ENCODE assay signal across 1 fruit fly cellular context in genomic region chr4:488828-489560, dm6.
TF ChIP-seq lines count a peak whose summit lies in the region.

TSS of gene Asator (minus strand) at chr4:488994.

TF ChIP-seq in whole organism, embryonic, 481 proteins besides CTCF, POLR2A, EP300 and RAD21 (continued from another document and continues in another):
- TF ChIP-seq chm (GFP tag; IDR thresholded peaks at IDR 0.05; lab: Robert Waterston, UW) = peak; percentile 60
- peak; percentile 82 for TF ChIP-seq lilli (GFP tag; optimal IDR thresholded peaks at IDR 0.05; lab: Kevin White, UChicago)
- no peak for TF ChIP-seq CG9437 (GFP tag; optimal IDR thresholded peaks at IDR 0.05; lab: Kevin White, UChicago)
- no peak; the same call in 2 of the 3 replicates for TF ChIP-seq CG7357 (GFP tag; IDR thresholded peaks at IDR 0.05; lab: Robert Waterston, UW)
- TF ChIP-seq dati (GFP tag; IDR thresholded peaks at IDR 0.05; lab: Robert Waterston, UW) = no peak
- no peak for TF ChIP-seq esg (GFP tag; conservative IDR thresholded peaks at IDR 0.05; lab: Robert Waterston, UW)
- peak; percentile 75 for TF ChIP-seq Fer1 (GFP tag; optimal IDR thresholded peaks at IDR 0.05; lab: Kevin White, UChicago)
- TF ChIP-seq cad (GFP tag; optimal IDR thresholded peaks at IDR 0.05; lab: Kevin White, UChicago) = no peak
- peak; percentile 54 for TF ChIP-seq CG7839 (tag; optimal IDR thresholded peaks at IDR 0.05; lab: Kevin White, UChicago)
- peak; percentile 8 for TF ChIP-seq fu2 (GFP tag; optimal IDR thresholded peaks at IDR 0.05; lab: Kevin White, UChicago)
- TF ChIP-seq Xrp1 (GFP tag; IDR thresholded peaks at IDR 0.05; lab: Robert Waterston, UW) = peak; percentile 72; the same call in 1 of the 2 replicates
- TF ChIP-seq CG7987 (GFP tag; optimal IDR thresholded peaks at IDR 0.05; lab: Kevin White, UChicago) = peak; percentile 33
- TF ChIP-seq dan (GFP tag; IDR thresholded peaks at IDR 0.05; lab: Robert Waterston, UW) = no peak
- peak; percentile 69 for TF ChIP-seq D19A (tag; optimal IDR thresholded peaks at IDR 0.05; lab: Kevin White, UChicago)
- TF ChIP-seq twi (tag; optimal IDR thresholded peaks at IDR 0.05; lab: Kevin White, UChicago) = no peak
- no peak for TF ChIP-seq Usf (GFP tag; optimal IDR thresholded peaks at IDR 0.05; lab: Kevin White, UChicago)
- TF ChIP-seq CG31388 (GFP tag; optimal IDR thresholded peaks at IDR 0.05; lab: Kevin White, UChicago) = no peak
- peak; percentile 37 for TF ChIP-seq Blimp-1 (GFP tag; optimal IDR thresholded peaks at IDR 0.05; lab: Kevin White, UChicago)
- peak; percentile 62 for TF ChIP-seq CG15269 (tag; optimal IDR thresholded peaks at IDR 0.05; lab: Kevin White, UChicago)
- no peak for TF ChIP-seq fd3F (GFP tag; optimal IDR thresholded peaks at IDR 0.05; lab: Kevin White, UChicago)
- TF ChIP-seq eve (GFP tag; optimal IDR thresholded peaks at IDR 0.05; lab: Kevin White, UChicago) = no peak
- peak; percentile 45 for TF ChIP-seq pb (GFP tag; optimal IDR thresholded peaks at IDR 0.05; lab: Kevin White, UChicago)
- peak; percentile 71 for TF ChIP-seq CG17829 (tag; optimal IDR thresholded peaks at IDR 0.05; lab: Kevin White, UChicago)
- TF ChIP-seq CG7928 (GFP tag; optimal IDR thresholded peaks at IDR 0.05; lab: Kevin White, UChicago) = no peak
- TF ChIP-seq CG32532 (GFP tag; IDR thresholded peaks at IDR 0.05; lab: Robert Waterston, UW) = no peak; the same call in 1 of the 2 replicates
- TF ChIP-seq p53 (GFP tag; optimal IDR thresholded peaks at IDR 0.05; lab: Kevin White, UChicago) = peak; percentile 95
- no peak for TF ChIP-seq croc (GFP tag; conservative IDR thresholded peaks at IDR 0.05; lab: Robert Waterston, UW)
- TF ChIP-seq CG30403 (GFP tag; optimal IDR thresholded peaks at IDR 0.05; lab: Kevin White, UChicago) = peak; percentile 56
- no peak for TF ChIP-seq crol (GFP tag; IDR thresholded peaks at IDR 0.05; lab: Robert Waterston, UW)
- TF ChIP-seq pho (GFP tag; optimal IDR thresholded peaks at IDR 0.05; lab: Kevin White, UChicago) = peak; percentile 43
- TF ChIP-seq slou (GFP tag; optimal IDR thresholded peaks at IDR 0.05; lab: Kevin White, UChicago) = no peak
- TF ChIP-seq ken (GFP tag; IDR thresholded peaks at IDR 0.05; lab: Robert Waterston, UW) = no peak; the same call in 2 of the 3 replicates
- no peak for TF ChIP-seq Ssrp (tag; optimal IDR thresholded peaks at IDR 0.05; lab: Kevin White, UChicago)
- TF ChIP-seq sob (GFP tag; IDR thresholded peaks at IDR 0.05; lab: Robert Waterston, UW) = no peak; the same call in 1 of the 2 replicates
- TF ChIP-seq CG8290 (GFP tag; optimal IDR thresholded peaks at IDR 0.05; lab: Kevin White, UChicago) = peak; percentile 18
- peak in 1 of 2 experiments; percentile 83 for TF ChIP-seq CG8290 (tag; optimal IDR thresholded peaks at IDR 0.05; lab: Kevin White, UChicago)
- TF ChIP-seq Hr3 (GFP tag; optimal IDR thresholded peaks at IDR 0.05; lab: Kevin White, UChicago) = peak; percentile 58
- TF ChIP-seq CoRest (tag; optimal IDR thresholded peaks at IDR 0.05; lab: Kevin White, UChicago) = no peak
- TF ChIP-seq inv (GFP tag; IDR thresholded peaks at IDR 0.05; lab: Robert Waterston, UW; ENCODE audit: partially characterized antibody) = no peak
- TF ChIP-seq CG2116 (GFP tag; optimal IDR thresholded peaks at IDR 0.05; lab: Kevin White, UChicago) = no peak
- no peak for TF ChIP-seq CG8359 (GFP tag; optimal IDR thresholded peaks at IDR 0.05; lab: Kevin White, UChicago; ENCODE audit: borderline replicate concordance)
- peak; percentile 51 for TF ChIP-seq grau (tag; optimal IDR thresholded peaks at IDR 0.05; lab: Kevin White, UChicago)
- no peak for TF ChIP-seq NK7.1 (GFP tag; optimal IDR thresholded peaks at IDR 0.05; lab: Kevin White, UChicago)
- TF ChIP-seq CG8281 (tag; optimal IDR thresholded peaks at IDR 0.05; lab: Kevin White, UChicago) = no peak
- 0 out of 2 replicates have a peak, but pooled peaks have one; percentile 27 for TF ChIP-seq sim (GFP tag; IDR thresholded peaks at IDR 0.05; lab: Robert Waterston, UW)
- TF ChIP-seq crc (GFP tag; optimal IDR thresholded peaks at IDR 0.05; lab: Kevin White, UChicago) = peak; percentile 34
- TF ChIP-seq lmd (GFP tag; IDR thresholded peaks at IDR 0.05; lab: Robert Waterston, UW) = no peak; the same call in 1 of the 2 replicates
- TF ChIP-seq amos (GFP tag; IDR thresholded peaks at IDR 0.05; lab: Robert Waterston, UW; ENCODE audit: partially characterized antibody) = no peak
- TF ChIP-seq Antp (GFP tag; optimal IDR thresholded peaks at IDR 0.05; lab: Kevin White, UChicago) = peak; percentile 86
- no peak for TF ChIP-seq Ptx1 (GFP tag; IDR thresholded peaks at IDR 0.05; lab: Robert Waterston, UW)
- peak in 1 of 2 experiments; percentile 97 for TF ChIP-seq Hr78 (GFP tag; optimal IDR thresholded peaks at IDR 0.05; lab: Kevin White, UChicago)
- peak; percentile 91 for TF ChIP-seq abd-A (tag; optimal IDR thresholded peaks at IDR 0.05; lab: Kevin White, UChicago)
- no peak for TF ChIP-seq CG15011 (GFP tag; optimal IDR thresholded peaks at IDR 0.05; lab: Kevin White, UChicago)
- peak; percentile 91 for TF ChIP-seq kni (GFP tag; optimal IDR thresholded peaks at IDR 0.05; lab: Kevin White, UChicago)
- peak; percentile 14 for TF ChIP-seq exex (tag; optimal IDR thresholded peaks at IDR 0.05; lab: Kevin White, UChicago)
- peak; percentile 48 for TF ChIP-seq Kr (GFP tag; optimal IDR thresholded peaks at IDR 0.05; lab: Kevin White, UChicago)
- no peak for TF ChIP-seq Oaz (GFP tag; IDR thresholded peaks at IDR 0.05; lab: Robert Waterston, UW)
- peak; percentile 32 for TF ChIP-seq CrebB (tag; optimal IDR thresholded peaks at IDR 0.05; lab: Kevin White, UChicago)
- TF ChIP-seq CG34376 (GFP tag; optimal IDR thresholded peaks at IDR 0.05; lab: Kevin White, UChicago) = peak; percentile 46
- TF ChIP-seq CG10462 (GFP tag; optimal IDR thresholded peaks at IDR 0.05; lab: Kevin White, UChicago) = no peak
- TF ChIP-seq CG15514 (GFP tag; optimal IDR thresholded peaks at IDR 0.05; lab: Kevin White, UChicago) = peak; percentile 34
- peak; percentile 52 for TF ChIP-seq phol (tag; optimal IDR thresholded peaks at IDR 0.05; lab: Kevin White, UChicago)
- peak; percentile 54 for TF ChIP-seq CG1603 (tag; optimal IDR thresholded peaks at IDR 0.05; lab: Kevin White, UChicago)
- TF ChIP-seq CG30431 (GFP tag; optimal IDR thresholded peaks at IDR 0.05; lab: Kevin White, UChicago) = no peak
- peak; percentile 18 for TF ChIP-seq CG13123 (GFP tag; optimal IDR thresholded peaks at IDR 0.05; lab: Kevin White, UChicago)
- peak; percentile 55; the same call in 1 of the 3 replicates for TF ChIP-seq CG11695 (GFP tag; IDR thresholded peaks at IDR 0.05; lab: Robert Waterston, UW)
- TF ChIP-seq jigr1 (GFP tag; IDR thresholded peaks at IDR 0.05; lab: Robert Waterston, UW) = no peak
- peak; percentile 47 for TF ChIP-seq Oli (tag; optimal IDR thresholded peaks at IDR 0.05; lab: Kevin White, UChicago)
- TF ChIP-seq Asciz (GFP tag; optimal IDR thresholded peaks at IDR 0.05; lab: Kevin White, UChicago) = no peak
- no peak for TF ChIP-seq aop (GFP tag; IDR thresholded peaks at IDR 0.05; lab: Robert Waterston, UW)
- peak; percentile 11 for TF ChIP-seq CG9817 (tag; optimal IDR thresholded peaks at IDR 0.05; lab: Kevin White, UChicago)
- peak; percentile 45; the same call in 1 of the 4 replicates for TF ChIP-seq Dll (GFP tag; IDR thresholded peaks at IDR 0.05; lab: Robert Waterston, UW; ENCODE audit: partially characterized antibody)
- peak; percentile 48 for TF ChIP-seq B-H2 (GFP tag; optimal IDR thresholded peaks at IDR 0.05; lab: Kevin White, UChicago)
- peak; percentile 11 for TF ChIP-seq Fer2 (tag; optimal IDR thresholded peaks at IDR 0.05; lab: Kevin White, UChicago)
- TF ChIP-seq ap (GFP tag; IDR thresholded peaks at IDR 0.05; lab: Robert Waterston, UW) = no peak
- TF ChIP-seq CG15479 (GFP tag; optimal IDR thresholded peaks at IDR 0.05; lab: Kevin White, UChicago) = peak; percentile 43
- peak; percentile 75 for TF ChIP-seq chn (GFP tag; optimal IDR thresholded peaks at IDR 0.05; lab: Kevin White, UChicago)
- TF ChIP-seq CG10431 (GFP tag; optimal IDR thresholded peaks at IDR 0.05; lab: Kevin White, UChicago) = peak; percentile 16
- no peak for TF ChIP-seq MESR4 (GFP tag; optimal IDR thresholded peaks at IDR 0.05; lab: Kevin White, UChicago)
- no peak; the same call in 1 of the 2 replicates for TF ChIP-seq NFAT (GFP tag; IDR thresholded peaks at IDR 0.05; lab: Robert Waterston, UW)
- no peak for TF ChIP-seq Doc2 (GFP tag; IDR thresholded peaks at IDR 0.05; lab: Robert Waterston, UW)
- TF ChIP-seq crp (GFP tag; optimal IDR thresholded peaks at IDR 0.05; lab: Kevin White, UChicago) = no peak
- TF ChIP-seq MBD-R2 (GFP tag; IDR thresholded peaks at IDR 0.05; lab: Robert Waterston, UW) = peak; percentile 48; the same call in 1 of the 2 replicates
- TF ChIP-seq tap (tag; optimal IDR thresholded peaks at IDR 0.05; lab: Kevin White, UChicago) = no peak
- no peak for TF ChIP-seq zen2 (GFP tag; IDR thresholded peaks at IDR 0.05; lab: Robert Waterston, UW; ENCODE audit: partially characterized antibody)
- TF ChIP-seq row (GFP tag; IDR thresholded peaks at IDR 0.05; lab: Robert Waterston, UW) = peak; percentile 92
- peak; percentile 44 for TF ChIP-seq HHEX (GFP tag; optimal IDR thresholded peaks at IDR 0.05; lab: Kevin White, UChicago)
- TF ChIP-seq sd (tag; optimal IDR thresholded peaks at IDR 0.05; lab: Kevin White, UChicago) = peak; percentile 92
- no peak for TF ChIP-seq Sin3A (optimal IDR thresholded peaks at IDR 0.05; lab: Kevin White, UChicago)
- peak; percentile 51 for TF ChIP-seq tx (GFP tag; optimal IDR thresholded peaks at IDR 0.05; lab: Kevin White, UChicago)
- peak; percentile 85 for TF ChIP-seq CG32767 (GFP tag; IDR thresholded peaks at IDR 0.05; lab: Robert Waterston, UW)
- TF ChIP-seq gsb-n (tag; optimal IDR thresholded peaks at IDR 0.05; lab: Kevin White, UChicago) = peak; percentile 80
- TF ChIP-seq ems (GFP tag; optimal IDR thresholded peaks at IDR 0.05; lab: Kevin White, UChicago) = peak; percentile 62
- TF ChIP-seq CG13296 (GFP tag; optimal IDR thresholded peaks at IDR 0.05; lab: Kevin White, UChicago) = peak; percentile 54
- TF ChIP-seq odd (GFP tag; optimal IDR thresholded peaks at IDR 0.05; lab: Kevin White, UChicago) = peak; percentile 26
- TF ChIP-seq caup (GFP tag; optimal IDR thresholded peaks at IDR 0.05; lab: Kevin White, UChicago; ENCODE audit: severe bottlenecking) = peak; percentile 56
- TF ChIP-seq CG2712 (tag; optimal IDR thresholded peaks at IDR 0.05; lab: Kevin White, UChicago) = peak; percentile 64
- TF ChIP-seq Dip3 (GFP tag; optimal IDR thresholded peaks at IDR 0.05; lab: Kevin White, UChicago) = peak; percentile 41
- TF ChIP-seq CG18011 (GFP tag; optimal IDR thresholded peaks at IDR 0.05; lab: Kevin White, UChicago) = no peak
- TF ChIP-seq CG2202 (tag; optimal IDR thresholded peaks at IDR 0.05; lab: Kevin White, UChicago) = peak; percentile 3
- TF ChIP-seq CG4360 (GFP tag; IDR thresholded peaks at IDR 0.05; lab: Robert Waterston, UW) = no peak; the same call in 1 of the 2 replicates
- peak; percentile 49 for TF ChIP-seq Dek (tag; optimal IDR thresholded peaks at IDR 0.05; lab: Kevin White, UChicago)
- TF ChIP-seq ac (GFP tag; optimal IDR thresholded peaks at IDR 0.05; lab: Kevin White, UChicago) = no peak
- TF ChIP-seq ase (GFP tag; IDR thresholded peaks at IDR 0.05; lab: Robert Waterston, UW) = no peak
- 0 out of 2 replicates have a peak, but pooled peaks have one; percentile 30 for TF ChIP-seq CG7372 (GFP tag; IDR thresholded peaks at IDR 0.05; lab: Robert Waterston, UW)
- TF ChIP-seq CG2129 (GFP tag; IDR thresholded peaks at IDR 0.05; lab: Robert Waterston, UW; ENCODE audit: partially characterized antibody) = no peak
- TF ChIP-seq CG2120 (GFP tag; optimal IDR thresholded peaks at IDR 0.05; lab: Kevin White, UChicago) = peak; percentile 83
- no peak for TF ChIP-seq wdn (GFP tag; IDR thresholded peaks at IDR 0.05; lab: Robert Waterston, UW)
- TF ChIP-seq nerfin-2 (GFP tag; IDR thresholded peaks at IDR 0.05; lab: Robert Waterston, UW; ENCODE audit: partially characterized antibody) = no peak
- TF ChIP-seq Ada2b (GFP tag; IDR thresholded peaks at IDR 0.05; lab: Robert Waterston, UW) = 0 out of 2 replicates have a peak, but pooled peaks have one; percentile 13
- TF ChIP-seq CG10274 (GFP tag; optimal IDR thresholded peaks at IDR 0.05; lab: Kevin White, UChicago) = peak; percentile 100
- TF ChIP-seq chinmo (GFP tag; IDR thresholded peaks at IDR 0.05; lab: Robert Waterston, UW; ENCODE audit: partially characterized antibody) = 0 out of 4 replicates have a peak, but pooled peaks have one; percentile 50
- TF ChIP-seq stc (GFP tag; IDR thresholded peaks at IDR 0.05; lab: Robert Waterston, UW) = no peak
- peak; percentile 46 for TF ChIP-seq CG3281 (GFP tag; optimal IDR thresholded peaks at IDR 0.05; lab: Kevin White, UChicago)
- no peak for TF ChIP-seq CG11247 (GFP tag; IDR thresholded peaks at IDR 0.05; lab: Robert Waterston, UW)
- no peak for TF ChIP-seq CG3407 (GFP tag; optimal IDR thresholded peaks at IDR 0.05; lab: Kevin White, UChicago)
- TF ChIP-seq Taf1 (GFP tag; IDR thresholded peaks at IDR 0.05; lab: Robert Waterston, UW) = no peak
- TF ChIP-seq cas (GFP tag; IDR thresholded peaks at IDR 0.05; lab: Robert Waterston, UW) = no peak
- TF ChIP-seq Jarid2 (GFP tag; optimal IDR thresholded peaks at IDR 0.05; lab: Kevin White, UChicago) = no peak
- peak; percentile 59 for TF ChIP-seq CG6689 (GFP tag; IDR thresholded peaks at IDR 0.05; lab: Robert Waterston, UW)
- peak; percentile 70 for TF ChIP-seq CG12769 (tag; optimal IDR thresholded peaks at IDR 0.05; lab: Kevin White, UChicago)
- TF ChIP-seq C15 (GFP tag; IDR thresholded peaks at IDR 0.05; lab: Robert Waterston, UW) = no peak
- peak; percentile 77 for TF ChIP-seq Hmr (GFP tag; optimal IDR thresholded peaks at IDR 0.05; lab: Kevin White, UChicago)
- peak; percentile 12; the same call in 1 of the 2 replicates for TF ChIP-seq CG11696 (GFP tag; IDR thresholded peaks at IDR 0.05; lab: Robert Waterston, UW)
- TF ChIP-seq maf-S (GFP tag; optimal IDR thresholded peaks at IDR 0.05; lab: Kevin White, UChicago) = no peak
- peak; percentile 16 for TF ChIP-seq gcm (GFP tag; optimal IDR thresholded peaks at IDR 0.05; lab: Kevin White, UChicago)
- peak; percentile 47 for TF ChIP-seq Chrac-16 (GFP tag; optimal IDR thresholded peaks at IDR 0.05; lab: Kevin White, UChicago)
- TF ChIP-seq Ets65A (GFP tag; lab: Kevin White, UChicago) = peak; percentile 54
- no peak for TF ChIP-seq Dip2 (GFP tag; IDR thresholded peaks at IDR 0.05; lab: Robert Waterston, UW)
- TF ChIP-seq hbn (GFP tag; IDR thresholded peaks at IDR 0.05; lab: Robert Waterston, UW; ENCODE audit: partially characterized antibody) = no peak
- peak; percentile 60 for TF ChIP-seq HmgZ (tag; optimal IDR thresholded peaks at IDR 0.05; lab: Kevin White, UChicago)
